Fruit fly (Drosophila melanogaster) whole organism, adult: ENCODE data around the gene CG43088.

ENCODE experiments used
- CG11617 ChIP-seq: fragments of 200-800 bp; sonication (Bioruptor generic); optimal IDR thresholded peaks from 2 replicates; lab custom pipeline; 2017; ENCODE audit warnings: mild to moderate bottlenecking, missing biosample characterization, missing genetic modification reagents, missing genetic modification characterization
- CG12768 ChIP-seq: fragments of 200-800 bp; sonication (Bioruptor generic); optimal IDR thresholded peaks from 2 replicates; lab custom pipeline; 2017; ENCODE audit warnings: missing biosample characterization, missing genetic modification characterization, mild to moderate bottlenecking, moderate library complexity, missing genetic modification reagents
- CG14711 ChIP-seq: fragments of 200-800 bp; sonication (Bioruptor generic); optimal IDR thresholded peaks from 2 replicates; lab custom pipeline; 2018; ENCODE audit warnings: missing biosample characterization, mild to moderate bottlenecking, missing genetic modification characterization, moderate library complexity
- CG1620 ChIP-seq: fragments of 200-800 bp; sonication (Bioruptor generic); optimal IDR thresholded peaks from 2 replicates; lab custom pipeline; 2016; ENCODE audit warnings: missing biosample characterization, missing genetic modification characterization
- CG33017 ChIP-seq: fragments of 200-800 bp; sonication (Bioruptor generic); optimal IDR thresholded peaks from 2 replicates; lab custom pipeline; 2018; ENCODE audit warnings: missing biosample characterization, mild to moderate bottlenecking, missing genetic modification characterization, moderate library complexity
- CG5204 ChIP-seq: fragments of 200-800 bp; sonication (Bioruptor generic); optimal IDR thresholded peaks from 2 replicates; lab custom pipeline; 2016; ENCODE audit warnings: missing biosample characterization, missing genetic modification characterization
- CG7045 ChIP-seq: fragments of 200-800 bp; sonication (Bioruptor generic); optimal IDR thresholded peaks from 2 replicates; lab custom pipeline; 2017; ENCODE audit warnings: missing biosample characterization, mild to moderate bottlenecking, missing genetic modification characterization
- CG7101 ChIP-seq: fragments of 200-800 bp; sonication (Bioruptor generic); optimal IDR thresholded peaks from 2 replicates; lab custom pipeline; 2018; ENCODE audit warnings: missing biosample characterization, mild to moderate bottlenecking, missing genetic modification characterization, moderate library complexity
- Clk ChIP-seq: fragments of 200-800 bp; sonication (Bioruptor generic); optimal IDR thresholded peaks from 2 replicates; lab custom pipeline; 2017; ENCODE audit warnings: missing biosample characterization, missing genetic modification characterization
- Crg-1 ChIP-seq: fragments of 200-800 bp; sonication (Bioruptor generic); optimal IDR thresholded peaks from 2 replicates; lab custom pipeline; 2016; ENCODE audit warnings: missing biosample characterization, missing genetic modification characterization
- Hr96 ChIP-seq: fragments of 200-800 bp; sonication (Bioruptor generic); optimal IDR thresholded peaks from 2 replicates; lab custom pipeline; 2016; ENCODE audit warnings: missing biosample characterization, missing genetic modification characterization
- Mnt ChIP-seq: fragments of 200-800 bp; sonication (Bioruptor generic); optimal IDR thresholded peaks from 2 replicates; lab custom pipeline; 2016; ENCODE audit warnings: missing biosample characterization, mild to moderate bottlenecking, missing genetic modification characterization
- bab1 ChIP-seq: fragments of 200-800 bp; sonication (Bioruptor generic); optimal IDR thresholded peaks from 3 replicates; lab custom pipeline; 2019; ENCODE audit warnings: missing biosample characterization, mild to moderate bottlenecking, missing genetic modification characterization, moderate library complexity
- cic ChIP-seq: fragments of 200-800 bp; sonication (Bioruptor generic); optimal IDR thresholded peaks from 2 replicates; lab custom pipeline; 2017; ENCODE audit warnings: missing biosample characterization, mild to moderate bottlenecking, missing genetic modification characterization, moderate library complexity
- cnc ChIP-seq, 2 experiments: fragments of >200 bp; optimal IDR thresholded peaks; 2 replicates each; lab custom pipeline; 2017
- kay ChIP-seq: fragments of 200-800 bp; sonication (Bioruptor generic); peaks from one replicate; lab custom pipeline; 2016; ENCODE audit warnings: missing biosample characterization, missing genetic modification characterization, borderline replicate concordance
- ovo ChIP-seq: fragments of 200-800 bp; sonication (Bioruptor generic); optimal IDR thresholded peaks from 2 replicates; lab custom pipeline; 2016; ENCODE audit warnings: missing biosample characterization, missing genetic modification characterization
- pad ChIP-seq: fragments of 200-800 bp; sonication (Bioruptor generic); optimal IDR thresholded peaks from 3 replicates; lab custom pipeline; 2017; ENCODE audit warnings: missing biosample characterization, missing genetic modification characterization, mild to moderate bottlenecking, moderate library complexity, missing genetic modification reagents
- tj ChIP-seq: fragments of 200-800 bp; sonication (Bioruptor generic); optimal IDR thresholded peaks from 3 replicates; lab custom pipeline; 2017; ENCODE audit warnings: missing biosample characterization, mild to moderate bottlenecking, missing genetic modification characterization, moderate library complexity
- toe ChIP-seq: fragments of 200-800 bp; sonication (Bioruptor generic); optimal IDR thresholded peaks from 2 replicates; lab custom pipeline; 2016; ENCODE audit warnings: missing biosample characterization, missing genetic modification characterization

The CG43088 gene

dm6 chrX:14749086-14749874 lies 47.1 kb downstream of the CG43088 start, which contains the start of gene NetB:
TSS of gene NetB (minus strand) at chrX:14749376.
- TF ChIP-seq ovo (GFP tag; lab: Kevin White, UChicago) = no peak
- TF ChIP-seq cic (GFP tag; lab: Kevin White, UChicago) = no peak
- TF ChIP-seq CG7101 (tag; lab: Kevin White, UChicago) = no peak
- TF ChIP-seq pad (GFP tag; lab: Kevin White, UChicago) = no peak
- no peak for TF ChIP-seq bab1

- no peak for TF ChIP-seq CG14711 (tag; lab: Kevin White, UChicago)
- TF ChIP-seq tj (GFP tag; lab: Kevin White, UChicago) = no peak
- no peak for TF ChIP-seq kay (GFP tag; lab: Kevin White, UChicago)
- TF ChIP-seq CG33017 (tag; lab: Kevin White, UChicago) = no peak
- no peak for TF ChIP-seq Clk
- no peak for TF ChIP-seq CG11617 (GFP tag; lab: Kevin White, UChicago)
- TF ChIP-seq Mnt (GFP tag; lab: Kevin White, UChicago) = no peak
- no peak for TF ChIP-seq cnc (optimal IDR thresholded peaks at IDR 0.05; lab: Kevin White, UChicago)
- no peak for TF ChIP-seq CG7101 (tag; lab: Kevin White, UChicago)
- no peak for TF ChIP-seq pad (GFP tag; lab: Kevin White, UChicago)
- TF ChIP-seq CG5204 (GFP tag; lab: Kevin White, UChicago) = no peak
- TF ChIP-seq cic (GFP tag; lab: Kevin White, UChicago) = no peak
- no peak for TF ChIP-seq ovo (GFP tag; lab: Kevin White, UChicago)
- no peak for TF ChIP-seq CG12768 (GFP tag; lab: Kevin White, UChicago)
- TF ChIP-seq toe (GFP tag; lab: Kevin White, UChicago) = no peak
- no peak for TF ChIP-seq Hr96
Measured at dm6 chrX:14750448-14750847, 48.3 kb downstream of the CG43088 start.

- TF ChIP-seq kay (GFP tag; lab: Kevin White, UChicago) (no peak), pad (GFP tag; lab: Kevin White, UChicago) (no peak), CG7045 (no peak), cnc (optimal IDR thresholded peaks at IDR 0.05; lab: Kevin White, UChicago) (no peak), Hr96 (no peak), CG33017 (tag; lab: Kevin White, UChicago) (no peak), bab1 (no peak), Mnt (GFP tag; lab: Kevin White, UChicago) (no peak), tj (GFP tag; lab: Kevin White, UChicago) (no peak), toe (GFP tag; lab: Kevin White, UChicago) (no peak), Crg-1 (no peak), CG7101 (tag; lab: Kevin White, UChicago) (no peak), CG11617 (GFP tag; lab: Kevin White, UChicago) (no peak), ovo (GFP tag; lab: Kevin White, UChicago) (no peak), Clk (no peak), cic (GFP tag; lab: Kevin White, UChicago) (no peak), CG1620 (GFP tag; lab: Kevin White, UChicago) (no peak), CG12768 (GFP tag; lab: Kevin White, UChicago) (no peak), CG5204 (GFP tag; lab: Kevin White, UChicago) (no peak), CG14711 (tag; lab: Kevin White, UChicago) (no peak)
Measured at dm6 chrX:14751162-14751561, 49.0 kb downstream of the CG43088 start.
